Worm (Caenorhabditis elegans) whole organism, L4 larva: ENCODE results near the gene nspc-4.

Source experiments
- egl-27 ChIP-seq: sonication (generic microtip); optimal IDR thresholded peaks from 3 replicates; lab custom pipeline; 2017; ENCODE audit warnings: missing biosample characterization, missing genetic modification reagents, missing genetic modification characterization
- snpc-4 ChIP-seq: fragments of 150-350 bp; optimal IDR thresholded peaks from 2 replicates; lab custom pipeline; 2014; ENCODE audit warnings: missing biosample characterization, missing genetic modification characterization

ce11 chrX:8499721-8500120 is 38.4 kb downstream of the nspc-4 start, which contains the start of gene grd-14:
- TF ChIP-seq egl-27 (no peak), snpc-4 (tag; lab: Kevin White, UChicago) (no peak)
